Fruit fly (Drosophila melanogaster) S2 (cell line): ENCODE measurements around the gene Pkcdelta.

Source experiments
- CG8478 ChIP-seq: fragments of >200 bp; optimal IDR thresholded peaks from 2 replicates; lab custom pipeline; 2018
- CTCF ChIP-seq, 2 experiments: fragments of >200 bp; optimal IDR thresholded peaks; 2 replicates each; lab custom pipeline; 2018

DNA sequence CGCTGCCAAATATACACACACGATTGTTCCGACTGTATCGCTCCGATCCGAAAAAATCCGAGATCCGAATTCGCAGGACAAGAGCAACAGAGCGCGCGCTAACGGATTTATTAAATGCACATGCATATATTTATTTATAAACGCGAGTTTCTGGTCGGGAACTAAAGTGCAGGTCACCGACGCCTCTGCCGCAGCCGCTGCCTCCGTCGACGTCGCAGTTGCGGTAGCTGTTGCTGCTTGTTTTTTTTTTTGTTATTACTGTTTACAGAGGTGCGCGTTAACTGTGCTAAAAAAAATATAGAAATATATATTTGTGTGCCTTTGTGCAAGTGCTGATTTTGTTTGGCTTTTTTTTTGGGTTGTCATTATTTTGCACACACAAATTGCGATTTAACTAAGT is 31.5 kb downstream of the Pkcdelta start:
- TF ChIP-seq CG8478 (lab: Kevin White, UChicago) (no peak), CTCF (optimal IDR thresholded peaks at IDR 0.05; lab: Kevin White, UChicago) (no peak)
